Fruit fly (Drosophila melanogaster) Kc167 (cell line): ENCODE measurements around the gene Pdp1.

Experiments used
- Myc ChIP-seq: fragments of >200 bp; optimal IDR thresholded peaks from 2 replicates; lab custom pipeline; 2017; ENCODE audit warnings: missing external identifiers
- Sin3A ChIP-seq: fragments of >200 bp; optimal IDR thresholded peaks from 2 replicates; lab custom pipeline; 2018; ENCODE audit warnings: missing external identifiers
- h ChIP-seq: fragments of >200 bp; optimal IDR thresholded peaks from 3 replicates; lab custom pipeline; 2018; ENCODE audit warnings: missing external identifiers
- insv ChIP-seq: fragments of >200 bp; optimal IDR thresholded peaks from 3 replicates; lab custom pipeline; 2018; ENCODE audit warnings: missing external identifiers
- psq ChIP-seq: fragments of >200 bp; optimal IDR thresholded peaks from 2 replicates; lab custom pipeline; 2017; ENCODE audit warnings: missing external identifiers
- ttk ChIP-seq: sonication (Bioruptor generic); optimal IDR thresholded peaks from 2 replicates; lab custom pipeline; 2017; ENCODE audit warnings: missing external identifiers

Gene Pdp1

dm6 chr3L:7858325-7859114 is 8.6 kb downstream of the Pdp1 start:
- TF ChIP-seq ttk (no peak), psq (lab: Kevin White, UChicago) (no peak), Myc (lab: Kevin White, UChicago) (no peak), insv (lab: Kevin White, UChicago) (no peak), Sin3A (lab: Kevin White, UChicago) (no peak), h (lab: Kevin White, UChicago) (no peak)

dm6 chr3L:7856626-7856937 is 10.6 kb downstream of the Pdp1 start:
- no peak for TF ChIP-seq Myc (lab: Kevin White, UChicago)
- no peak for TF ChIP-seq psq (lab: Kevin White, UChicago)
- no peak for TF ChIP-seq Sin3A (lab: Kevin White, UChicago)
- no peak for TF ChIP-seq insv (lab: Kevin White, UChicago)
- TF ChIP-seq h (lab: Kevin White, UChicago), result no peak
- TF ChIP-seq ttk, result no peak

- TF ChIP-seq ttk (no peak), h (lab: Kevin White, UChicago) (no peak), Sin3A (lab: Kevin White, UChicago) (no peak), psq (lab: Kevin White, UChicago) (no peak), insv (lab: Kevin White, UChicago) (no peak), Myc (lab: Kevin White, UChicago) (no peak)
Measured at dm6 chr3L:7855778-7856625, 11.2 kb downstream of the Pdp1 start.

- no peak for TF ChIP-seq psq (lab: Kevin White, UChicago)
- TF ChIP-seq Myc (lab: Kevin White, UChicago), result no peak
- no peak for TF ChIP-seq insv (lab: Kevin White, UChicago)
- no peak for TF ChIP-seq ttk
- TF ChIP-seq Sin3A (lab: Kevin White, UChicago), result no peak
- TF ChIP-seq h (lab: Kevin White, UChicago), result no peak
Measured at dm6 chr3L:7855455-7855774, 11.8 kb downstream of the Pdp1 start.

dm6 chr3L:7854752-7855454 is 12.3 kb downstream of the Pdp1 start:
- TF ChIP-seq Sin3A (lab: Kevin White, UChicago) (no peak), Myc (lab: Kevin White, UChicago) (no peak), insv (lab: Kevin White, UChicago) (no peak), psq (lab: Kevin White, UChicago) (no peak), ttk (no peak), h (lab: Kevin White, UChicago) (no peak)

dm6 chr3L:7852252-7852885 is 14.8 kb downstream of the Pdp1 start:
- TF ChIP-seq insv (lab: Kevin White, UChicago) (no peak), h (lab: Kevin White, UChicago) (no peak), Myc (lab: Kevin White, UChicago) (no peak), psq (lab: Kevin White, UChicago) (no peak)

- no peak for TF ChIP-seq Sin3A (lab: Kevin White, UChicago)
- no peak for TF ChIP-seq Myc (lab: Kevin White, UChicago)
- TF ChIP-seq insv (lab: Kevin White, UChicago), result no peak
- no peak for TF ChIP-seq h (lab: Kevin White, UChicago)
- no peak for TF ChIP-seq psq (lab: Kevin White, UChicago)
- no peak for TF ChIP-seq ttk
Measured at dm6 chr3L:7850771-7851358, 16.3 kb downstream of the Pdp1 start.

- TF ChIP-seq h (lab: Kevin White, UChicago), result no peak
- TF ChIP-seq psq (lab: Kevin White, UChicago), result no peak
- no peak for TF ChIP-seq Sin3A (lab: Kevin White, UChicago)
- no peak for TF ChIP-seq insv (lab: Kevin White, UChicago)
Measured at dm6 chr3L:7848617-7849016, 18.6 kb downstream of the Pdp1 start.

- TF ChIP-seq Myc (lab: Kevin White, UChicago) (no peak), ttk (no peak), insv (lab: Kevin White, UChicago) (no peak), Sin3A (lab: Kevin White, UChicago) (no peak), psq (lab: Kevin White, UChicago) (no peak), h (lab: Kevin White, UChicago) (no peak)
Measured at dm6 chr3L:7847656-7848252, 19.4 kb downstream of the Pdp1 start.

- TF ChIP-seq insv (lab: Kevin White, UChicago) (no peak), Sin3A (lab: Kevin White, UChicago) (no peak), ttk (no peak), Myc (lab: Kevin White, UChicago) (no peak), psq (lab: Kevin White, UChicago) (no peak), h (lab: Kevin White, UChicago) (no peak)
Measured at dm6 chr3L:7844016-7844415, 23.2 kb downstream of the Pdp1 start.
